Fruit fly (Drosophila melanogaster): ENCODE results near the gene Uch-L5.

The Uch-L5 gene

dm6 chr3L:9503552-9504317 lies 27.0 kb upstream of the Uch-L5 start (continued):
- no peak for TF ChIP-seq gcm (GFP tag; optimal IDR thresholded peaks at IDR 0.05)

- TF ChIP-seq Pdp1 (GFP tag; optimal IDR thresholded peaks at IDR 0.05) (peak in 1 of 2 experiments; percentile 80), mirr (GFP tag; optimal IDR thresholded peaks at IDR 0.05) (peak; percentile 6), vnd (GFP tag; IDR thresholded peaks at IDR 0.05; ENCODE audit: partially characterized antibody) (no peak), fd3F (GFP tag; optimal IDR thresholded peaks at IDR 0.05) (no peak), HmgZ (tag; optimal IDR thresholded peaks at IDR 0.05) (no peak), chinmo (GFP tag; IDR thresholded peaks at IDR 0.05; ENCODE audit: partially characterized antibody) (0 out of 4 replicates have a peak, but pooled peaks have one; percentile 15), odd (GFP tag; optimal IDR thresholded peaks at IDR 0.05) (no peak), exex (tag; optimal IDR thresholded peaks at IDR 0.05) (peak; percentile 14)
Measured at dm6 chr3L:9502856-9503255, 26.1 kb upstream of the Uch-L5 start.

- TF ChIP-seq CG16779 (GFP tag; IDR thresholded peaks at IDR 0.05), result no peak
- TF ChIP-seq ci (GFP tag; IDR thresholded peaks at IDR 0.05), result no peak
- TF ChIP-seq sens (GFP tag), result peak; percentile 72
- TF ChIP-seq bab2 (GFP tag; optimal IDR thresholded peaks at IDR 0.05), result no peak
- TF ChIP-seq Med (GFP tag), result peak; percentile 73
- TF ChIP-seq CG12155 (GFP tag; optimal IDR thresholded peaks at IDR 0.05), result no peak
- TF ChIP-seq nau (GFP tag; optimal IDR thresholded peaks at IDR 0.05), result peak; percentile 28
Measured at dm6 chr3L:9502294-9502693, 25.5 kb upstream of the Uch-L5 start.

- TF ChIP-seq gfzf (GFP tag; optimal IDR thresholded peaks at IDR 0.05) (no peak), GATAe (GFP tag; conservative IDR thresholded peaks at IDR 0.05) (no peak), nerfin-1 (tag; optimal IDR thresholded peaks at IDR 0.05) (peak; percentile 68), kah (GFP tag; optimal IDR thresholded peaks at IDR 0.05) (peak; percentile 62), Trl (optimal IDR thresholded peaks at IDR 0.05) (peak in 1 of 2 experiments; percentile 22), Trl (GFP tag; optimal IDR thresholded peaks at IDR 0.05) (no peak), CG3163 (GFP tag; optimal IDR thresholded peaks at IDR 0.05) (peak; percentile 74), sens (GFP tag) (peak; percentile 18), scrt (GFP tag; optimal IDR thresholded peaks at IDR 0.05) (peak; percentile 60), sqz (GFP tag; optimal IDR thresholded peaks at IDR 0.05) (peak; percentile 59)
Measured at dm6 chr3L:9501298-9501697, 24.5 kb upstream of the Uch-L5 start.

dm6 chr3L:9499919-9500807 lies 23.4 kb upstream of the Uch-L5 start:
- TF ChIP-seq CG6272 (GFP tag; IDR thresholded peaks at IDR 0.05) (no peak), sd (tag; optimal IDR thresholded peaks at IDR 0.05) (peak; percentile 50), Hey (tag; optimal IDR thresholded peaks at IDR 0.05) (no peak), Poxn (GFP tag; IDR thresholded peaks at IDR 0.05) (no peak), sug (tag; optimal IDR thresholded peaks at IDR 0.05) (peak; percentile 44), lbe (GFP tag; optimal IDR thresholded peaks at IDR 0.05) (no peak), CG10543 (GFP tag; optimal IDR thresholded peaks at IDR 0.05) (peak; percentile 31), CG34376 (GFP tag; optimal IDR thresholded peaks at IDR 0.05) (peak; percentile 38), Atf-2 (GFP tag; optimal IDR thresholded peaks at IDR 0.05) (no peak), fd3F (GFP tag; optimal IDR thresholded peaks at IDR 0.05) (no peak), CG13894 (tag; optimal IDR thresholded peaks at IDR 0.05) (peak; percentile 11), CG31388 (GFP tag; optimal IDR thresholded peaks at IDR 0.05) (no peak), chinmo (GFP tag; IDR thresholded peaks at IDR 0.05; ENCODE audit: partially characterized antibody) (0 out of 4 replicates have a peak, but pooled peaks have one; percentile 18), CG12104 (GFP tag; optimal IDR thresholded peaks at IDR 0.05) (no peak), CG17361 (GFP tag; IDR thresholded peaks at IDR 0.05) (no peak), cwo (GFP tag; optimal IDR thresholded peaks at IDR 0.05) (peak; percentile 43), Mad (GFP tag; optimal IDR thresholded peaks at IDR 0.05) (no peak), Max (GFP tag; optimal IDR thresholded peaks at IDR 0.05) (no peak), Med (GFP tag) (peak; percentile 38), exex (tag; optimal IDR thresholded peaks at IDR 0.05) (peak; percentile 58)
